Worm (Caenorhabditis elegans) whole organism, mixed stage, embryonic: ENCODE data around the gene rpn-2.

ENCODE experiments used
- M03D4.4 ChIP-seq: sonication (generic microtip); optimal IDR thresholded peaks from 2 replicates; lab custom pipeline; 2017; ENCODE audit warnings: mild to moderate bottlenecking, missing genetic modification characterization, missing compliant biosample characterization
- bed-3 ChIP-seq: fragments of 200-800 bp; sonication (Bioruptor generic); optimal IDR thresholded peaks from 3 replicates; lab custom pipeline; 2018; ENCODE audit warnings: mild to moderate bottlenecking, missing genetic modification characterization, moderate library complexity, missing compliant biosample characterization
- ceh-39 ChIP-seq: fragments of 150-350 bp; optimal IDR thresholded peaks from 2 replicates; lab custom pipeline; 2014; ENCODE audit warnings: missing biosample characterization, missing genetic modification characterization
- ceh-83 ChIP-seq: fragments of 200-800 bp; sonication (Bioruptor generic); optimal IDR thresholded peaks from 2 replicates; lab custom pipeline; 2018; ENCODE audit warnings: mild to moderate bottlenecking, missing genetic modification characterization, missing compliant biosample characterization
- ces-1 ChIP-seq: fragments of 150-350 bp; optimal IDR thresholded peaks from 2 replicates; lab custom pipeline; 2014; ENCODE audit warnings: missing biosample characterization, missing genetic modification reagents, missing genetic modification characterization
- cnd-1 ChIP-seq: fragments of 200-800 bp; sonication (Bioruptor generic); optimal IDR thresholded peaks from 2 replicates; lab custom pipeline; 2018; ENCODE audit warnings: mild to moderate bottlenecking, missing genetic modification characterization, missing compliant biosample characterization
- drap-1 ChIP-seq: fragments of 200-800 bp; sonication (Bioruptor generic); optimal IDR thresholded peaks from 3 replicates; lab custom pipeline; 2018; ENCODE audit warnings: mild to moderate bottlenecking, missing genetic modification characterization, missing compliant biosample characterization
- elt-1 ChIP-seq: sonication (generic microtip); optimal IDR thresholded peaks from 2 replicates; lab custom pipeline; 2017; ENCODE audit warnings: missing genetic modification characterization, mild to moderate bottlenecking, missing compliant biosample characterization, antibody characterized with exemption, moderate library complexity, borderline replicate concordance; ENCODE audit not compliant: insufficient read depth
- elt-3 ChIP-seq: fragments of 150-350 bp; optimal IDR thresholded peaks from 2 replicates; lab custom pipeline; 2014; ENCODE audit warnings: missing biosample characterization, missing genetic modification characterization
- flh-1 ChIP-seq: fragments of 200-800 bp; sonication (Bioruptor generic); optimal IDR thresholded peaks from 2 replicates; lab custom pipeline; 2018; ENCODE audit warnings: mild to moderate bottlenecking, missing genetic modification characterization, moderate library complexity, missing compliant biosample characterization
- ham-2 ChIP-seq: fragments of 200-800 bp; sonication (Bioruptor generic); optimal IDR thresholded peaks from 2 replicates; lab custom pipeline; 2018; ENCODE audit warnings: mild to moderate bottlenecking, missing genetic modification characterization, missing compliant biosample characterization
- lin-13 ChIP-seq: fragments of 150-350 bp; optimal IDR thresholded peaks from 2 replicates; lab custom pipeline; 2014; ENCODE audit warnings: missing biosample characterization, missing genetic modification characterization
- lin-32 ChIP-seq: fragments of 200-800 bp; sonication (Bioruptor generic); optimal IDR thresholded peaks from 2 replicates; lab custom pipeline; 2018; ENCODE audit warnings: mild to moderate bottlenecking, missing genetic modification characterization, missing compliant biosample characterization
- lsy-2 ChIP-seq: fragments of 150-350 bp; optimal IDR thresholded peaks from 2 replicates; lab custom pipeline; 2014; ENCODE audit warnings: missing biosample characterization, missing genetic modification characterization
- mep-1 ChIP-seq: fragments of 150-350 bp; optimal IDR thresholded peaks from 2 replicates; lab custom pipeline; 2017; ENCODE audit warnings: missing biosample characterization, missing genetic modification reagents, missing genetic modification characterization, inconsistent platforms
- mls-2 ChIP-seq: sonication (generic microtip); optimal IDR thresholded peaks from 2 replicates; lab custom pipeline; 2016; ENCODE audit warnings: mild to moderate bottlenecking, missing genetic modification characterization, moderate library complexity, missing compliant biosample characterization
- nhr-12 ChIP-seq: fragments of 150-350 bp; optimal IDR thresholded peaks from 2 replicates; lab custom pipeline; 2014; ENCODE audit warnings: missing biosample characterization, missing genetic modification characterization
- nhr-2 ChIP-seq: fragments of 150-350 bp; optimal IDR thresholded peaks from 2 replicates; lab custom pipeline; 2014; ENCODE audit warnings: missing biosample characterization, missing genetic modification characterization
- nhr-237 ChIP-seq: fragments of 150-350 bp; optimal IDR thresholded peaks from 2 replicates; lab custom pipeline; 2014; ENCODE audit warnings: missing biosample characterization, missing genetic modification characterization
- nhr-28 ChIP-seq: fragments of 150-350 bp; optimal IDR thresholded peaks from 2 replicates; lab custom pipeline; 2014; ENCODE audit warnings: missing biosample characterization, missing genetic modification characterization
- nhr-76 ChIP-seq: sonication (generic microtip); optimal IDR thresholded peaks from 2 replicates; lab custom pipeline; 2017; ENCODE audit warnings: missing biosample characterization, missing genetic modification characterization
- pha-4 ChIP-seq: fragments of 150-350 bp; optimal IDR thresholded peaks from 2 replicates; lab custom pipeline; 2018; ENCODE audit warnings: missing biosample characterization, missing genetic modification reagents, missing genetic modification characterization
- sem-2 ChIP-seq: fragments of 200-800 bp; sonication (Bioruptor generic); optimal IDR thresholded peaks from 2 replicates; lab custom pipeline; 2018; ENCODE audit warnings: mild to moderate bottlenecking, missing genetic modification characterization, missing compliant biosample characterization
- snpc-4 ChIP-seq: fragments of 150-350 bp; optimal IDR thresholded peaks from 2 replicates; lab custom pipeline; 2014; ENCODE audit warnings: missing biosample characterization, missing genetic modification characterization
- sptf-1 ChIP-seq: sonication (generic microtip); optimal IDR thresholded peaks from 2 replicates; lab custom pipeline; 2017; ENCODE audit warnings: mild to moderate bottlenecking, missing genetic modification characterization, moderate library complexity, missing compliant biosample characterization
- unc-120 ChIP-seq: sonication (generic microtip); optimal IDR thresholded peaks from 2 replicates; lab custom pipeline; 2017; ENCODE audit warnings: missing genetic modification characterization, missing compliant biosample characterization; ENCODE audit not compliant: poor library complexity, severe bottlenecking
- unc-39 ChIP-seq: fragments of 150-350 bp; optimal IDR thresholded peaks from 2 replicates; lab custom pipeline; 2014; ENCODE audit warnings: missing biosample characterization, missing genetic modification characterization
- unc-62 ChIP-seq: fragments of 150-350 bp; optimal IDR thresholded peaks from 2 replicates; lab custom pipeline; 2014; ENCODE audit warnings: missing biosample characterization, missing genetic modification reagents, missing genetic modification characterization
- zip-8 ChIP-seq: fragments of 150-350 bp; optimal IDR thresholded peaks from 2 replicates; lab custom pipeline; 2014; ENCODE audit warnings: missing biosample characterization, missing genetic modification characterization
- ztf-11 ChIP-seq: fragments of 150-350 bp; optimal IDR thresholded peaks from 2 replicates; lab custom pipeline; 2014; ENCODE audit warnings: missing biosample characterization, missing genetic modification characterization

Gene rpn-2

DNA sequence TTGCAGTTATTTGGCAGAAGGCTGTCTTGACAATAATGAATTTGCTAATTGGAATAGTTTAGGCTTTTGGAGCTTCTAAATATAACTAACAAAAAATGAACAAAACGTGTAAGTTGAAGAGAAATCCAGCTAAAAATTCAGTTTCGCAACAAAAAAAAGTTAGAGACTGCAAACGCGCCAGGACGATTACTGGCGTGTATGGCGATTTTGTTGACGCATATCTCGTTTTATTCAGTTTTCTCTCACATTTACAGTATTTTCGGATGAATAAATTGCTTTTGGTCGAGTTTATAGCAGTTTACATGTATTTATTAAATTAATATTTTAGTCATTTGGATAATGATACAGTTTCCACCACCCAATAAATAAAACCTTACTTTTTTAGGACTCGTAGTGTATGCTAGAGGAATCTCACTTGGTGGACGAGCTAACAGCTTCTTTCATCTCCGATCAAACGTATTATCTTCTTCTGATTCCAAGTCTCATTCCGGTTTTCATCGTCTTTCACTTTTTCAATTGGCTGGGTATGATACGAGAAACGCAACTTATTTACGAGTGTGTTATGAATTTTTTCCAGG lies 25.9 kb upstream of the rpn-2 start, which contains the start of the genes abcf-3 and F42A10.5:
TSS of gene abcf-3 (plus strand) at position 384 of the 578 bp plus-strand sequence.
TSS of gene F42A10.5 (minus strand) at position 458 of the 578 bp plus-strand sequence.
- TF ChIP-seq ztf-11 (tag; lab: Kevin White, UChicago) (no peak), unc-120 (tag; lab: Kevin White, UChicago) (no peak), nhr-28 (tag; lab: Kevin White, UChicago) (no peak), nhr-237 (tag; lab: Kevin White, UChicago) (peak; percentile 16), lsy-2 (tag; lab: Kevin White, UChicago) (peak; percentile 70), lin-13 (peak; percentile 63), elt-1 (tag; lab: Kevin White, UChicago) (no peak), nhr-76 (tag; lab: Kevin White, UChicago) (no peak), nhr-2 (tag; lab: Kevin White, UChicago) (no peak), snpc-4 (tag; lab: Kevin White, UChicago) (no peak), sptf-1 (tag; lab: Kevin White, UChicago) (peak; percentile 16), sem-2 (GFP tag; lab: Kevin White, UChicago) (no peak), mls-2 (tag; lab: Kevin White, UChicago) (no peak), M03D4.4 (tag; lab: Kevin White, UChicago) (no peak), elt-3 (no peak), unc-39 (tag; lab: Kevin White, UChicago) (no peak), ceh-83 (GFP tag; lab: Kevin White, UChicago) (peak; percentile 33), ceh-39 (no peak), drap-1 (GFP tag; lab: Kevin White, UChicago) (no peak), ham-2 (GFP tag; lab: Kevin White, UChicago) (no peak), ces-1 (GFP tag; lab: Kevin White, UChicago) (no peak), mep-1 (tag; lab: Kevin White, UChicago) (peak; percentile 37), pha-4 (tag; lab: Kevin White, UChicago) (peak; percentile 38), unc-62 (GFP tag; lab: Kevin White, UChicago) (no peak)

DNA sequence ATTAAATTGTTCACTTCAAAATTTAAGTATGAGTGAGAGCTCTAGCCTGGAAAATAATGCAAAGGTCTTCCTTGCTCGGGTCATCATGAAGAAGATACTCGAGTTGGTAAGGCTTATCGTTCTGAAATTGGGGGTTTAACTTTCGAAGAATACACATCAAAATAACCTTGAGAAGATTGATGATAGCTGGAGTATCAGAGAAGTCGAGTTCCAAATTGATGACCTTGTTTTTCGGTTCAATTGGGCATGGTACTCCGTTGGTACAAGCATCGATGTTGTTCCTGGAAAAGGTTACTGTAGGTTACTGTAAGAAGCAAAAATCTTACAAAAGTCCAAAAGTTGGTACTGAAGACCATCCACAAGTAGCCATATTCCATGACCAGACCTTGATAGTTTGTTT lies 22.8 kb upstream of the rpn-2 start:
- no peak for TF ChIP-seq ceh-83 (GFP tag; lab: Kevin White, UChicago)
- TF ChIP-seq nhr-237 (tag; lab: Kevin White, UChicago) = no peak
- TF ChIP-seq nhr-28 (tag; lab: Kevin White, UChicago) = no peak

DNA sequence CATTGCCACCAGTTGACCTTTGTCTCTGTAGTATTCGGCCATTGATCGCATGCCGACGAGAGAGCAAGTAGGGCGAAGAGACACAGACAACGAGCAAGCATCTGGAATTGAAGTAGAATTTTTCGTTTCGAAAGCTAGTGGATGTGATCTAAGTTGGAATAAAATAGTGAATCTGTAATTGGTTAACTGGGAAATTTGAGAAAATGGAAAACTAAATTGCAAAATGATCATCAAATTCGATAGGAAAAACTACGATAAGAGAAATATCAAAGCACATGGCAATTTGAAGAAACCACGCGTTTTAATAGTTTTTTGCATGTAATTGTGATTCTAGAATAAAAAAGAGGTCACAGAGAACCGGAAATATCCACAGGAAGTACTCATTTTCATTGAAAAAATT lies 22.2 kb upstream of the rpn-2 start, which contains the start of gene F42A10.6:
TSS of gene F42A10.6 (minus strand) at position 101 of the 400 bp plus-strand sequence.
- no peak for TF ChIP-seq pha-4 (tag; lab: Kevin White, UChicago)
- TF ChIP-seq nhr-12 (tag; lab: Kevin White, UChicago) = no peak
- no peak for TF ChIP-seq flh-1 (GFP tag; lab: Kevin White, UChicago)
- no peak for TF ChIP-seq snpc-4 (tag; lab: Kevin White, UChicago)
- no peak for TF ChIP-seq lin-32
- TF ChIP-seq drap-1 (GFP tag; lab: Kevin White, UChicago) = no peak
- TF ChIP-seq cnd-1 = no peak
- TF ChIP-seq lin-13 = no peak
- no peak for TF ChIP-seq ceh-83 (GFP tag; lab: Kevin White, UChicago)
- TF ChIP-seq nhr-237 (tag; lab: Kevin White, UChicago) = no peak
- no peak for TF ChIP-seq elt-3
- no peak for TF ChIP-seq zip-8 (tag; lab: Kevin White, UChicago)

DNA sequence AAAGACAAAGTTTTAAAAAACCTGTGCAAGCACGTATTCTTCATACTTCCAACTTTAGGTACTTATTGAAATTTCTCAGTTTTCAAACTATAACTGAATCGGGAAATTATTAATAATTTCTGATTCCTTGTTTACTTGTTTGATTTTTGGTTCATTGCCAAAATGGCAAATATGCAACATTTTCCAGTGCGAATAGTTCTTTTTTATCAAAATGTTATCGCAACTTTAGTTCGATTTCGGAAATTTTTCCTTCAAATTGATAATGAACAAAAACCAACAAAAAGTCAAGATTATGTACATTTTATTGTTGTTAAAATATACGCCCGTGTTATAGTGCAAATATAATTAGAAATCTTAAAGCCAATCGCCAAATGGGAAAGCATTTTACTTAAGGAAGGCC lies 21.4 kb upstream of the rpn-2 start:
- TF ChIP-seq snpc-4 (tag; lab: Kevin White, UChicago) = no peak
- TF ChIP-seq elt-3 = no peak
- no peak for TF ChIP-seq lin-32
- TF ChIP-seq flh-1 (GFP tag; lab: Kevin White, UChicago) = no peak
- TF ChIP-seq bed-3 = no peak
- TF ChIP-seq elt-1 (tag; lab: Kevin White, UChicago) = no peak
- no peak for TF ChIP-seq sem-2 (GFP tag; lab: Kevin White, UChicago)
- no peak for TF ChIP-seq ztf-11 (tag; lab: Kevin White, UChicago)

DNA sequence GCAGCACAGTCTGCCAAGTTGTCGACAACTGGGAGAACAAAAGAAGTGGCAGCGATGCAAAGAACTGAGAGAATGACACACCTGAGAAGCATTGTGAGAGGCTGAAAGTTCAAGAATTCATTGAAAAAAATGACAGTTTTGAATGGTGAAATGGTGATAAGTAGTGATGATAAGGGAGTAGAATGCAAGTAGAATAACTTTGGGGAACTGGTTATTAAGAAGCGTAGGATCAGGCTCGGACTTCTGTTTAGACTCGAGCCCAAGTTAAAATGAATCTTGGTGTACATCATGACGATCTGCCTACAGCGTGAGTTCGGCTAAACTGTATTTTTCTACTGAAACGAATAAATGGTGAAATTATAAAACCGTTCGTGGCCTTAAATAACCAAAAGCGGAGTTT lies 20.4 kb upstream of the rpn-2 start, which contains the start of gene F42A10.7:
TSS of gene F42A10.7 (minus strand) at position 101 of the 400 bp plus-strand sequence.
- no peak for TF ChIP-seq mep-1 (tag; lab: Kevin White, UChicago)
- TF ChIP-seq unc-39 (tag; lab: Kevin White, UChicago) = no peak
- no peak for TF ChIP-seq lin-32
- no peak for TF ChIP-seq M03D4.4 (tag; lab: Kevin White, UChicago)
- TF ChIP-seq flh-1 (GFP tag; lab: Kevin White, UChicago) = no peak
- TF ChIP-seq drap-1 (GFP tag; lab: Kevin White, UChicago) = no peak
- no peak for TF ChIP-seq elt-3
